Worm (Caenorhabditis elegans): ENCODE measurements around the gene K08D8.6.
A peak's percentile ranks its signal among the peaks of the same experiment; 100 is the strongest.

Gene K08D8.6

ce11 chrIV:12865884-12866283 lies 24.4 kb downstream of the K08D8.6 start, which contains the start of gene clec-186:
Gene clec-186 (plus strand): TSS chrIV:12866109.
- no peak for TF ChIP-seq fkh-10 (GFP tag; optimal IDR thresholded peaks at IDR 0.05)
- TF ChIP-seq nhr-20 (tag; optimal IDR thresholded peaks at IDR 0.05): peak; percentile 18
- no peak for TF ChIP-seq nhr-90 (tag; optimal IDR thresholded peaks at IDR 0.05; ENCODE audit: poor library complexity)
- no peak for TF ChIP-seq nhr-84 (tag; optimal IDR thresholded peaks at IDR 0.05)
- TF ChIP-seq mab-9 (GFP tag; IDR thresholded peaks at IDR 0.05): no peak
- TF ChIP-seq pqm-1 (tag; optimal IDR thresholded peaks at IDR 0.05): peak; percentile 40
- no peak for TF ChIP-seq nhr-77 (tag; optimal IDR thresholded peaks at IDR 0.05)
- TF ChIP-seq jun-1 (tag; optimal IDR thresholded peaks at IDR 0.05): peak; percentile 5
- TF ChIP-seq unc-30 (tag; optimal IDR thresholded peaks at IDR 0.05): no peak
- TF ChIP-seq fkh-8 (tag; optimal IDR thresholded peaks at IDR 0.05): no peak
- no peak for TF ChIP-seq efl-1 (optimal IDR thresholded peaks at IDR 0.05)
- TF ChIP-seq efl-1 (GFP tag; optimal IDR thresholded peaks at IDR 0.05 in 1 of 2): peak in 1 of 2 experiments; percentile 20
- TF ChIP-seq irx-1 (tag; optimal IDR thresholded peaks at IDR 0.05): no peak
- peak; percentile 97 for TF ChIP-seq elt-2 (tag; optimal IDR thresholded peaks at IDR 0.05)
- no peak for TF ChIP-seq pag-3 (tag; optimal IDR thresholded peaks at IDR 0.05; ENCODE audit: borderline replicate concordance, insufficient read depth)
- TF ChIP-seq pax-3 (tag; optimal IDR thresholded peaks at IDR 0.05): peak; percentile 45
- no peak for TF ChIP-seq isw-1 (GFP tag; IDR thresholded peaks at IDR 0.05)
- TF ChIP-seq nhr-85 (tag): no peak
- TF ChIP-seq hlh-17 (GFP tag; optimal IDR thresholded peaks at IDR 0.05; ENCODE audit: borderline replicate concordance): no peak
- no peak for TF ChIP-seq C04F5.9 (tag; optimal IDR thresholded peaks at IDR 0.05)
- no peak for TF ChIP-seq C34B4.2 (tag; optimal IDR thresholded peaks at IDR 0.05)
- no peak for TF ChIP-seq Y116A8C.19 (tag; optimal IDR thresholded peaks at IDR 0.05; ENCODE audit: borderline replicate concordance)

ce11 chrIV:12859797-12860196 lies 30.5 kb downstream of the K08D8.6 start, which contains the start of gene gcy-18:
Gene gcy-18 (plus strand): TSS chrIV:12860097.
- TF ChIP-seq lin-13 (GFP tag; optimal IDR thresholded peaks at IDR 0.05) (no peak), ces-1 (GFP tag; optimal IDR thresholded peaks at IDR 0.05) (no peak), dsc-1 (tag; optimal IDR thresholded peaks at IDR 0.05) (peak; percentile 27), efl-3 (GFP tag; optimal IDR thresholded peaks at IDR 0.05) (no peak), nhr-90 (tag; optimal IDR thresholded peaks at IDR 0.05; ENCODE audit: poor library complexity) (no peak)

ce11 chrIV:12855248-12855647 lies 35.1 kb downstream of the K08D8.6 start, which contains the start of gene nstp-5:
Gene nstp-5 (plus strand): TSS chrIV:12855548.
- TF ChIP-seq lin-39 (tag; optimal IDR thresholded peaks at IDR 0.05) (no peak), tlp-1 (tag; optimal IDR thresholded peaks at IDR 0.05) (no peak), ama-1 (optimal IDR thresholded peaks at IDR 0.05) (no peak), grh-1 (GFP tag; IDR thresholded peaks at IDR 0.05) (no peak), mdl-1 (tag; optimal IDR thresholded peaks at IDR 0.05) (no peak), ceh-88 (GFP tag; IDR thresholded peaks at IDR 0.05) (no peak), hlh-4 (tag; optimal IDR thresholded peaks at IDR 0.05) (no peak), lin-14 (GFP tag; optimal IDR thresholded peaks at IDR 0.05) (no peak), nhr-71 (tag; optimal IDR thresholded peaks at IDR 0.05) (no peak), hlh-17 (GFP tag; optimal IDR thresholded peaks at IDR 0.05; ENCODE audit: borderline replicate concordance) (no peak), efl-3 (GFP tag; optimal IDR thresholded peaks at IDR 0.05) (no peak), C04F5.9 (tag; optimal IDR thresholded peaks at IDR 0.05) (no peak), nhr-77 (tag; optimal IDR thresholded peaks at IDR 0.05) (no peak), skn-1 (tag; optimal IDR thresholded peaks at IDR 0.05) (no peak), nhr-12 (tag; optimal IDR thresholded peaks at IDR 0.05) (no peak), nhr-90 (tag; optimal IDR thresholded peaks at IDR 0.05; ENCODE audit: poor library complexity) (no peak)

All from whole organism, L1 larva.